Fruit fly (Drosophila melanogaster) whole organism, embryonic: Measurements from ENCODE around the gene Dtg.
A peak's percentile ranks its signal among the peaks of the same experiment; 100 is the strongest.

Experiments used
- Blimp-1 ChIP-seq: fragments of 200-800 bp; sonication (Bioruptor generic); optimal IDR thresholded peaks from 3 replicates; lab custom pipeline; 2018; ENCODE audit warnings: missing biosample characterization, missing genetic modification characterization, mild to moderate bottlenecking, moderate library complexity, missing genetic modification reagents
- CG11093 ChIP-seq: fragments of 200-800 bp; sonication (Bioruptor generic); IDR thresholded peaks from 3 replicates; pipeline ENCODE4 v1.3.6; 2022; ENCODE audit warnings: missing biosample characterization, missing genetic modification characterization
- CG12155 ChIP-seq: fragments of 200-800 bp; sonication (Bioruptor generic); optimal IDR thresholded peaks from 3 replicates; lab custom pipeline; 2016; ENCODE audit warnings: missing biosample characterization, missing genetic modification characterization
- CG12299 ChIP-seq: fragments of 200-800 bp; sonication (Bioruptor generic); optimal IDR thresholded peaks from 2 replicates; lab custom pipeline; 2018; ENCODE audit warnings: missing biosample characterization, mild to moderate bottlenecking, missing genetic modification characterization
- CG16815 ChIP-seq: fragments of 200-800 bp; sonication (Bioruptor generic); optimal IDR thresholded peaks from 3 replicates; lab custom pipeline; 2017; ENCODE audit warnings: missing biosample characterization, mild to moderate bottlenecking, missing genetic modification characterization
- CG17802 ChIP-seq: fragments of 200-800 bp; sonication (Bioruptor generic); optimal IDR thresholded peaks from 2 replicates; lab custom pipeline; 2018; ENCODE audit warnings: missing biosample characterization, mild to moderate bottlenecking, missing genetic modification characterization, moderate library complexity
- CG2199 ChIP-seq: fragments of 200-800 bp; sonication (Bioruptor generic); IDR thresholded peaks from 3 replicates; pipeline ENCODE4 v1.3.6; 2022; ENCODE audit warnings: missing biosample characterization, missing genetic modification characterization
- CG2889 ChIP-seq: fragments of 200-800 bp; sonication (Bioruptor generic); IDR thresholded peaks from 3 replicates; pipeline ENCODE4 v1.3.6; 2022; ENCODE audit warnings: missing biosample characterization, missing genetic modification characterization
- CG3065 ChIP-seq: fragments of 200-800 bp; sonication (Bioruptor generic); optimal IDR thresholded peaks from 2 replicates; lab custom pipeline; 2016; ENCODE audit warnings: missing biosample characterization, missing genetic modification characterization
- CG34422 ChIP-seq: fragments of 200-800 bp; sonication (Bioruptor generic); IDR thresholded peaks from 3 replicates; pipeline ENCODE4 v1.3.6; 2022; ENCODE audit warnings: missing biosample characterization, missing genetic modification characterization
- CG4360 ChIP-seq: fragments of 200-800 bp; sonication (Bioruptor generic); IDR thresholded peaks from 2 replicates; pipeline ENCODE4 v1.3.6; 2022; ENCODE audit warnings: missing biosample characterization, missing genetic modification characterization
- CG8290 ChIP-seq, 3 experiments: fragments of 200-800 bp; sonication (Bioruptor generic); optimal IDR thresholded peaks; 2 replicates each; lab custom pipeline; 2016 to 2019; ENCODE audit warnings: missing biosample characterization in 3 of 3, missing genetic modification characterization in 3 of 3, mild to moderate bottlenecking in 2 of 3, moderate library complexity in 1 of 3
- CG9797 ChIP-seq: fragments of 200-800 bp; sonication (Bioruptor generic); optimal IDR thresholded peaks from 3 replicates; lab custom pipeline; 2018; ENCODE audit warnings: missing biosample characterization, mild to moderate bottlenecking, missing genetic modification characterization
- Dbx ChIP-seq: fragments of 200-800 bp; sonication (Bioruptor generic); IDR thresholded peaks from 3 replicates; pipeline ENCODE4 v1.3.6; 2022; ENCODE audit warnings: missing biosample characterization, missing genetic modification characterization
- Doc2 ChIP-seq: fragments of 200-800 bp; sonication (Bioruptor generic); IDR thresholded peaks from 2 replicates; pipeline ENCODE4 v1.3.6; 2022; ENCODE audit warnings: missing biosample characterization, missing genetic modification characterization
- Doc3 ChIP-seq: fragments of 200-800 bp; sonication (Bioruptor generic); IDR thresholded peaks from 3 replicates; pipeline ENCODE4 v1.3.6; 2022; ENCODE audit warnings: missing biosample characterization, missing genetic modification characterization; ENCODE audit not compliant: partially characterized antibody
- Dref ChIP-seq: fragments of 200-800 bp; sonication (Bioruptor generic); IDR thresholded peaks from 2 replicates; pipeline ENCODE4 v1.3.6; 2022; ENCODE audit warnings: missing biosample characterization, missing genetic modification characterization
- Jarid2 ChIP-seq: fragments of 200-800 bp; sonication (Bioruptor generic); optimal IDR thresholded peaks from 3 replicates; lab custom pipeline; 2017; ENCODE audit warnings: mild to moderate bottlenecking, missing biosample characterization, missing genetic modification reagents, missing genetic modification characterization
- Side ChIP-seq: fragments of 200-800 bp; sonication (Bioruptor generic); optimal IDR thresholded peaks from 2 replicates; lab custom pipeline; 2016; ENCODE audit warnings: missing biosample characterization, missing genetic modification characterization
- abd-A ChIP-seq: fragments of 200-800 bp; sonication (Bioruptor generic); optimal IDR thresholded peaks from 3 replicates; lab custom pipeline; 2019; ENCODE audit warnings: missing biosample characterization, mild to moderate bottlenecking, missing genetic modification characterization, moderate library complexity
- ase ChIP-seq: fragments of 200-800 bp; sonication (Bioruptor generic); IDR thresholded peaks from 3 replicates; pipeline ENCODE4 v1.3.6; 2022; ENCODE audit warnings: missing biosample characterization, missing genetic modification characterization
- bcd ChIP-seq: fragments of 200-800 bp; sonication (Bioruptor generic); optimal IDR thresholded peaks from 2 replicates; lab custom pipeline; 2017; ENCODE audit warnings: missing biosample characterization, mild to moderate bottlenecking, missing genetic modification characterization
- dmrt11E ChIP-seq: fragments of 200-800 bp; sonication (Bioruptor generic); optimal IDR thresholded peaks from 3 replicates; lab custom pipeline; 2018; ENCODE audit warnings: missing biosample characterization, mild to moderate bottlenecking, missing genetic modification characterization, moderate library complexity
- dpn ChIP-seq, 2 experiments: fragments of 200-800 bp; sonication (Bioruptor generic); optimal IDR thresholded peaks; 3 replicates each; lab custom pipeline; 2016; ENCODE audit warnings: missing biosample characterization in 2 of 2, missing genetic modification characterization in 2 of 2
- ems ChIP-seq: fragments of 200-800 bp; sonication (Bioruptor generic); optimal IDR thresholded peaks from 3 replicates; lab custom pipeline; 2016; ENCODE audit warnings: missing biosample characterization, missing genetic modification characterization
- fd102C ChIP-seq: fragments of 200-800 bp; sonication (Bioruptor generic); optimal IDR thresholded peaks from 2 replicates; lab custom pipeline; 2018; ENCODE audit warnings: missing biosample characterization, mild to moderate bottlenecking, missing genetic modification characterization, moderate library complexity
- fd64A ChIP-seq: fragments of 200-800 bp; sonication (Bioruptor generic); optimal IDR thresholded peaks from 3 replicates; lab custom pipeline; 2018; ENCODE audit warnings: missing biosample characterization, mild to moderate bottlenecking, missing genetic modification characterization
- hb ChIP-seq: fragments of 200-800 bp; sonication (Bioruptor generic); IDR thresholded peaks from 3 replicates; pipeline ENCODE4 v1.3.6; 2022; ENCODE audit warnings: missing biosample characterization, missing genetic modification characterization; ENCODE audit not compliant: partially characterized antibody
- hbn ChIP-seq: fragments of 200-800 bp; sonication (Bioruptor generic); IDR thresholded peaks from 2 replicates; pipeline ENCODE4 v1.3.6; 2022; ENCODE audit warnings: missing biosample characterization, missing genetic modification characterization; ENCODE audit not compliant: partially characterized antibody
- lab ChIP-seq: fragments of 200-800 bp; sonication (Bioruptor generic); optimal IDR thresholded peaks from 3 replicates; lab custom pipeline; 2017; ENCODE audit warnings: missing biosample characterization, missing genetic modification characterization, mild to moderate bottlenecking, moderate library complexity, missing genetic modification reagents
- lilli ChIP-seq: fragments of 200-800 bp; sonication (Bioruptor generic); optimal IDR thresholded peaks from 3 replicates; lab custom pipeline; 2016; ENCODE audit warnings: missing biosample characterization, missing genetic modification characterization
- lov ChIP-seq, 2 experiments: fragments of 200-800 bp in 1 of 2; fragments of >200 bp in 1 of 2; sonication (Bioruptor generic) in 1 of 2; IDR thresholded peaks in 1 of 2; optimal IDR thresholded peaks in 1 of 2; 2 replicates in 1 of 2; 3 replicates in 1 of 2; pipeline versions ENCODE4 v1.3.6 to Lab custom; 2017 to 2022; ENCODE audit warnings: missing biosample characterization in 1 of 2, missing genetic modification characterization in 1 of 2
- nerfin-1 ChIP-seq: fragments of 200-800 bp; sonication (Bioruptor generic); optimal IDR thresholded peaks from 3 replicates; lab custom pipeline; 2019; ENCODE audit warnings: missing biosample characterization, mild to moderate bottlenecking, missing genetic modification characterization, moderate library complexity
- nmo ChIP-seq: fragments of 200-800 bp; sonication (Bioruptor generic); optimal IDR thresholded peaks from 2 replicates; lab custom pipeline; 2018; ENCODE audit warnings: missing biosample characterization, mild to moderate bottlenecking, missing genetic modification characterization, moderate library complexity
- otp ChIP-seq: fragments of 200-800 bp; sonication (Bioruptor generic); IDR thresholded peaks from 3 replicates; pipeline ENCODE4, ENCODE4 v1.3.6; 2022; ENCODE audit warnings: missing biosample characterization, missing genetic modification characterization
- phol ChIP-seq: fragments of 200-800 bp; sonication (Bioruptor generic); optimal IDR thresholded peaks from 3 replicates; lab custom pipeline; 2018; ENCODE audit warnings: missing biosample characterization, mild to moderate bottlenecking, missing genetic modification characterization, moderate library complexity
- psq ChIP-seq: fragments of 200-800 bp; sonication (Bioruptor generic); optimal IDR thresholded peaks from 2 replicates; lab custom pipeline; 2017; ENCODE audit warnings: missing biosample characterization, missing genetic modification characterization
- repo ChIP-seq: fragments of 200-800 bp; sonication (Bioruptor generic); optimal IDR thresholded peaks from 2 replicates; lab custom pipeline; 2016; ENCODE audit warnings: missing biosample characterization, missing genetic modification characterization
- ro ChIP-seq: fragments of 200-800 bp; sonication (Bioruptor generic); IDR thresholded peaks from 2 replicates; pipeline ENCODE4 v1.3.6; 2022; ENCODE audit warnings: missing biosample characterization, missing genetic modification characterization
- sens ChIP-seq: fragments of 200-800 bp; sonication (Bioruptor generic); peaks from one replicate; lab custom pipeline; 2016; ENCODE audit warnings: missing biosample characterization, missing genetic modification characterization
- sug ChIP-seq: fragments of 200-800 bp; optimal IDR thresholded peaks from 2 replicates; lab custom pipeline; 2019; ENCODE audit warnings: missing biosample characterization, mild to moderate bottlenecking, missing genetic modification characterization, moderate library complexity
- unc-4 ChIP-seq: fragments of 200-800 bp; sonication (Bioruptor generic); IDR thresholded peaks from 2 replicates; pipeline ENCODE4 v1.3.6; 2022; ENCODE audit warnings: missing biosample characterization, missing genetic modification characterization; ENCODE audit not compliant: partially characterized antibody
- usp ChIP-seq: fragments of >200 bp; optimal IDR thresholded peaks from 2 replicates; lab custom pipeline; 2017; ENCODE audit warnings: missing biosample characterization, missing genetic modification characterization

The Dtg gene

dm6 chr3R:12630369-12630768 is 17.5 kb upstream of the Dtg start, which contains the start of gene Not10 (continued):
- TF ChIP-seq CG17802 (tag; lab: Kevin White, UChicago): no peak
- TF ChIP-seq nerfin-1 (tag; lab: Kevin White, UChicago): peak; percentile 35
- TF ChIP-seq hbn (GFP tag; lab: Robert Waterston, UW): peak; percentile 58
- no peak for TF ChIP-seq sug (tag; lab: Kevin White, UChicago)
- peak; percentile 59; the same call in 1 of the 3 replicates for TF ChIP-seq hb (GFP tag; lab: Robert Waterston, UW)
- TF ChIP-seq ems (GFP tag; lab: Kevin White, UChicago): no peak
- no peak for TF ChIP-seq fd102C (GFP tag; lab: Kevin White, UChicago)

DNA sequence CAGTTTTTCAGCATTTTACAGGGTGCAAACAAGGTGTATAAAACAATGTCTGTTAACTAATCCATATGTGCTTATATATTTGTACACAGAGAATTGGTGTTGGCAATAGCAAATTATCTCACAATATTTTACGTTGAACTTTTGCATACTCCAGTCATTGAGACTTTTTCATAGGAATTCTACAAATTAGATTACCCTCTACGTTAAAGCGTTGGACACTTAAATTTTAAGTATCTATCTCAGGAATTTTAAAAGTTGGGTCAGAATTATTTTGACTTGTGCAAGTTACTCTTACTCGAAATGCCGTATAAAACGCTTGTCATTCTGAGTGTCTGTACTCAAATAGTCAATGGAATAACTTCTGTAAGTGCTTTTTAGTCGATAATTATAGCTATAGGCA is 14.8 kb upstream of the Dtg start, which contains the start of gene CG18530:
Gene CG18530 (plus strand): TSS at position 301 of the 400 bp plus-strand sequence.
- TF ChIP-seq dmrt11E: no peak
- no peak for TF ChIP-seq otp (GFP tag; lab: Robert Waterston, UW)
- TF ChIP-seq CG12299 (tag; lab: Kevin White, UChicago): no peak
- no peak for TF ChIP-seq CG16815 (GFP tag; lab: Kevin White, UChicago)

- TF ChIP-seq Dbx (GFP tag; lab: Robert Waterston, UW) (no peak), Dref (GFP tag; lab: Robert Waterston, UW) (no peak), CG9797 (GFP tag; lab: Kevin White, UChicago) (no peak)
These were observed 13.2 kb upstream of the Dtg start, which contains the start of gene CG11598 for dm6 chr3R:12634617-12635016. Gene CG11598, plus strand, starts transcription at chr3R:12634917.

- TF ChIP-seq Side (GFP tag; lab: Kevin White, UChicago) (no peak), lab (no peak), repo (GFP tag; lab: Kevin White, UChicago) (no peak), bcd (GFP tag; lab: Kevin White, UChicago) (no peak), CG3065 (GFP tag; lab: Kevin White, UChicago) (no peak), Jarid2 (GFP tag; lab: Kevin White, UChicago) (no peak), abd-A (tag; lab: Kevin White, UChicago) (no peak), CG8290 (GFP tag; optimal IDR thresholded peaks at IDR 0.05; lab: Kevin White, UChicago) (no peak), CG8290 (tag; optimal IDR thresholded peaks at IDR 0.05; lab: Kevin White, UChicago) (no peak), unc-4 (GFP tag; lab: Robert Waterston, UW) (no peak), nmo (no peak)
These were observed 11.6 kb upstream of the Dtg start, which contains the start of gene CG11600 for dm6 chr3R:12636240-12636639. Gene CG11600, plus strand, starts transcription at chr3R:12636540.

- TF ChIP-seq CG12155 (GFP tag; lab: Kevin White, UChicago) (no peak), CG4360 (GFP tag; lab: Robert Waterston, UW) (no peak), CG2199 (GFP tag; lab: Robert Waterston, UW) (peak; percentile 92), Doc2 (GFP tag; lab: Robert Waterston, UW) (no peak), fd64A (GFP tag; lab: Kevin White, UChicago) (no peak), CG34422 (no peak), CG2889 (GFP tag; lab: Robert Waterston, UW) (no peak), ase (no peak), usp (no peak), dpn (GFP tag; optimal IDR thresholded peaks at IDR 0.05; lab: Kevin White, UChicago) (no peak), phol (tag; lab: Kevin White, UChicago) (peak; percentile 2), ro (GFP tag; lab: Robert Waterston, UW) (no peak), CG17802 (tag; lab: Kevin White, UChicago) (no peak), CG11093 (no peak), psq (no peak), sens (GFP tag; lab: Kevin White, UChicago) (peak; percentile 45), Doc3 (GFP tag; lab: Robert Waterston, UW) (no peak), Blimp-1 (GFP tag; lab: Kevin White, UChicago) (no peak), lov (optimal IDR thresholded peaks at IDR 0.05; lab: Kevin White, UChicago) (no peak), lov (GFP tag; IDR thresholded peaks at IDR 0.05; lab: Robert Waterston, UW) (no peak), lilli (GFP tag; lab: Kevin White, UChicago) (no peak)
These were observed 9.8 kb upstream of the Dtg start, which contains the start of gene CG11608 for dm6 chr3R:12637961-12638531. Gene CG11608, plus strand, starts transcription at chr3R:12638481.
